Worm (Caenorhabditis elegans): ENCODE data around the gene T21D12.7.

DNA sequence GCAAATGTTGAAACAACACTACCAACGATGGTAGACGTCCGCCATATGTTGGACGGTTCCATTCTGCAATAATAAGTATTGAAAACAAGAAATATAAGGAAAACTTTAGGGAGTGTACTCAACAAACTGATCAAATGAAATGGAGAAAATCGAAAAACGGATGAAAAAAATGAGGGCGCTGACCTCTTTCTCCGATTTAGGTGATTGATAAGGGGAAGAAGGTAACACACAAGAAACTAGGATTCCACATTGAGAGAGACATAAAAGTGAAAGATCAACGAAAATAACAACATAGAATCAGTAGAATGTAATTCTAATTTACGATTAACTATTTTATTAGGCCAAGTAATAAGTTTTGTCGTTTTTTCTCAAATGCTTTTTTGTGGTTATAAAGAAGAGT, 32.1 kb downstream of the T21D12.7 start, which contains the start of gene dpy-9:
- no peak for TF ChIP-seq ama-1 (optimal IDR thresholded peaks at IDR 0.05)
- TF ChIP-seq tbx-11 (GFP tag; IDR thresholded peaks at IDR 0.05): no peak
- no peak for TF ChIP-seq ceh-13 (GFP tag; optimal IDR thresholded peaks at IDR 0.05)

Data from whole organism, early embryonic.